Worm (Caenorhabditis elegans) whole organism, L4 larva: Measurements from ENCODE around the gene panl-2.

ENCODE experiments used
- F49E8.2 ChIP-seq: sonication (generic microtip); optimal IDR thresholded peaks from 2 replicates; lab custom pipeline; 2016; ENCODE audit warnings: missing compliant biosample characterization, mild to moderate bottlenecking, missing genetic modification characterization, borderline replicate concordance
- T26A8.4 ChIP-seq: fragments of 200-800 bp; sonication (Bioruptor generic); IDR thresholded peaks from 2 replicates; pipeline ENCODE4 v1.3.6; 2022; ENCODE audit warnings: missing genetic modification characterization, missing compliant biosample characterization
- Y105C5A.15 ChIP-seq: fragments of 200-800 bp; sonication (Bioruptor generic); IDR thresholded peaks from 2 replicates; pipeline ENCODE4 v1.3.6; 2022; ENCODE audit warnings: missing genetic modification characterization, missing compliant biosample characterization
- ama-1 ChIP-seq: fragments of 150-350 bp; optimal IDR thresholded peaks from 2 replicates; lab custom pipeline; 2014; ENCODE audit warnings: inconsistent platforms, mixed read lengths
- ctbp-1 ChIP-seq: fragments of 200-800 bp; sonication (Bioruptor generic); IDR thresholded peaks from 2 replicates; pipeline ENCODE4 v1.3.6; 2022; ENCODE audit warnings: missing genetic modification reagents, missing genetic modification characterization, missing compliant biosample characterization
- fos-1 ChIP-seq: fragments of 150-350 bp; optimal IDR thresholded peaks from 2 replicates; lab custom pipeline; 2014; ENCODE audit warnings: missing biosample characterization, missing genetic modification characterization
- gei-8 ChIP-seq: fragments of 200-800 bp; sonication (Bioruptor generic); optimal IDR thresholded peaks from 2 replicates; lab custom pipeline; 2018; ENCODE audit warnings: mild to moderate bottlenecking, missing genetic modification characterization, missing compliant biosample characterization
- lin-29 ChIP-seq: fragments of 200-800 bp; sonication (Bioruptor generic); IDR thresholded peaks from 2 replicates; pipeline ENCODE4 v1.3.6; 2022; ENCODE audit warnings: missing genetic modification reagents, missing genetic modification characterization, missing compliant biosample characterization
- nhr-25 ChIP-seq: sonication (generic microtip); optimal IDR thresholded peaks from 2 replicates; lab custom pipeline; 2017; ENCODE audit warnings: missing genetic modification characterization, mild to moderate bottlenecking, missing compliant biosample characterization, antibody characterized with exemption, moderate library complexity, borderline replicate concordance; ENCODE audit not compliant: insufficient read depth
- nhr-28 ChIP-seq: fragments of 150-350 bp; optimal IDR thresholded peaks from 2 replicates; lab custom pipeline; 2014; ENCODE audit warnings: missing biosample characterization, missing genetic modification characterization
- set-16 ChIP-seq: fragments of 200-800 bp; sonication (Bioruptor generic); IDR thresholded peaks from 2 replicates; pipeline ENCODE4 v1.3.6; 2022; ENCODE audit warnings: missing genetic modification reagents, missing genetic modification characterization, missing compliant biosample characterization
- unc-39 ChIP-seq: sonication (generic microtip); optimal IDR thresholded peaks from 2 replicates; lab custom pipeline; 2017; ENCODE audit warnings: missing biosample characterization, missing genetic modification characterization
- ztf-11 ChIP-seq: fragments of 150-350 bp; optimal IDR thresholded peaks from 2 replicates; lab custom pipeline; 2014; ENCODE audit warnings: missing biosample characterization, missing genetic modification characterization

DNA sequence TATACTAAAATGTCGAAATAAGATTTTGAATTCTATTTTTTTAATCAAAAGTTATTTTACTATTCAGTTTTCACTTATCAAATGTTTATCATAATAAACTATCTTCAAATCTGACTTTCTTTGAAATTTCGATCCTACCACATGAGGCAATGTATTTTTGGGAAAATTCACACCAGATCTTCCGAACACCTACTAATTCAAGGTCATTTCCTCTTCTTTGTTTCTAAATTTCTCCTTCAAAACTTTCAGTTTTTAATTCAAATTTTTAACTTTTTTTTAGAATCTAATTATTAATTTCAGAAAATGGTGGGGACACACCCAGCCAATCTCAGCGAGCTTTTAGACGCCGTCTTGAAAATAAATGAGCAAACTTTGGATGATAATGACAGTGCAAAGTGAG is 11.7 kb upstream of the panl-2 start, which contains the start of gene ceh-20:
- TF ChIP-seq set-16 (GFP tag; lab: Robert Waterston, UW) (no peak), nhr-28 (tag; lab: Kevin White, UChicago) (no peak), ctbp-1 (no peak), Y105C5A.15 (GFP tag; lab: Robert Waterston, UW) (no peak), unc-39 (tag; lab: Kevin White, UChicago) (no peak), ama-1 (no peak), ztf-11 (tag; lab: Kevin White, UChicago) (no peak), fos-1 (no peak), nhr-25 (tag; lab: Kevin White, UChicago) (no peak), F49E8.2 (tag; lab: Kevin White, UChicago) (no peak), T26A8.4 (GFP tag; lab: Robert Waterston, UW) (no peak), lin-29 (GFP tag; lab: Robert Waterston, UW) (no peak), gei-8 (no peak)
